Worm (Caenorhabditis elegans) whole organism, young adult: ENCODE measurements around the gene H41C03.3.

Source experiments
- B0336.3 ChIP-seq: fragments of 200-800 bp; sonication (Bioruptor generic); IDR thresholded peaks from 2 replicates; pipeline ENCODE4 v1.3.6; 2022; ENCODE audit warnings: missing genetic modification characterization, missing compliant biosample characterization
- C17E4.6 ChIP-seq: fragments of 200-800 bp; sonication (Bioruptor generic); IDR thresholded peaks from 2 replicates; pipeline ENCODE4 v1.3.6; 2022; ENCODE audit warnings: missing genetic modification reagents, missing genetic modification characterization, missing compliant biosample characterization
- D2030.7 ChIP-seq: fragments of 200-800 bp; sonication (Bioruptor generic); IDR thresholded peaks from 2 replicates; pipeline ENCODE4 v1.3.6; 2022; ENCODE audit warnings: missing genetic modification reagents, missing genetic modification characterization, missing compliant biosample characterization
- F33H1.4 ChIP-seq: fragments of 200-800 bp; sonication (Bioruptor generic); IDR thresholded peaks from 2 replicates; pipeline ENCODE4 v1.3.6; 2022; ENCODE audit warnings: missing genetic modification reagents, missing genetic modification characterization, missing compliant biosample characterization
- F55B11.4 ChIP-seq: sonication (generic microtip); optimal IDR thresholded peaks from 2 replicates; lab custom pipeline; 2016; ENCODE audit warnings: missing compliant biosample characterization, missing genetic modification characterization, borderline replicate concordance; ENCODE audit not compliant: insufficient read depth
- F57C9.4 ChIP-seq: sonication (generic microtip); optimal IDR thresholded peaks from 2 replicates; lab custom pipeline; 2017; ENCODE audit warnings: mild to moderate bottlenecking, missing genetic modification characterization, missing compliant biosample characterization
- K12H6.12 ChIP-seq: fragments of 200-800 bp; sonication (Bioruptor generic); optimal IDR thresholded peaks from 2 replicates; lab custom pipeline; 2018; ENCODE audit warnings: mild to moderate bottlenecking, missing genetic modification characterization, missing compliant biosample characterization
- Y95B8A.8 ChIP-seq: fragments of 200-800 bp; sonication (Bioruptor generic); IDR thresholded peaks from 2 replicates; pipeline ENCODE4 v1.3.6; 2022; ENCODE audit warnings: missing genetic modification reagents, missing genetic modification characterization, missing compliant biosample characterization
- ZK185.1 ChIP-seq: sonication (generic microtip); optimal IDR thresholded peaks from 2 replicates; lab custom pipeline; 2016; ENCODE audit warnings: mild to moderate bottlenecking, missing genetic modification characterization, missing compliant biosample characterization; ENCODE audit not compliant: poor library complexity, severe bottlenecking
- aptf-2 ChIP-seq: fragments of 200-800 bp; sonication (Bioruptor generic); conservative IDR thresholded peaks from 2 replicates; pipeline ENCODE4 v1.3.6; 2022; ENCODE audit warnings: missing genetic modification reagents, missing genetic modification characterization, missing compliant biosample characterization
- attf-5 ChIP-seq: fragments of 200-800 bp; sonication (Bioruptor generic); optimal IDR thresholded peaks from 2 replicates; lab custom pipeline; 2018; ENCODE audit warnings: mild to moderate bottlenecking, missing genetic modification characterization, missing compliant biosample characterization
- attf-6 ChIP-seq: fragments of 200-800 bp; sonication (Bioruptor generic); IDR thresholded peaks from 2 replicates; pipeline ENCODE4 v1.3.6; 2022; ENCODE audit warnings: missing genetic modification reagents, missing genetic modification characterization, missing compliant biosample characterization
- bed-2 ChIP-seq: fragments of 200-800 bp; sonication (Bioruptor generic); IDR thresholded peaks from 2 replicates; pipeline ENCODE4 v1.3.6; 2022; ENCODE audit warnings: missing genetic modification reagents, missing genetic modification characterization, missing compliant biosample characterization
- ceh-100 ChIP-seq: fragments of 200-800 bp; sonication (Bioruptor generic); IDR thresholded peaks from 2 replicates; pipeline ENCODE4 v1.3.6; 2022; ENCODE audit warnings: missing genetic modification reagents, missing genetic modification characterization, missing compliant biosample characterization
- ceh-27 ChIP-seq: fragments of 200-800 bp; sonication (Bioruptor generic); optimal IDR thresholded peaks from 2 replicates; lab custom pipeline; 2018; ENCODE audit warnings: mild to moderate bottlenecking, missing genetic modification characterization, moderate library complexity, missing compliant biosample characterization
- ceh-91 ChIP-seq: fragments of 200-800 bp; sonication (Bioruptor generic); IDR thresholded peaks from 2 replicates; pipeline ENCODE4 v1.3.6; 2022; ENCODE audit warnings: missing genetic modification reagents, missing genetic modification characterization, missing compliant biosample characterization
- dox-1 ChIP-seq: fragments of 200-800 bp; sonication (Bioruptor generic); IDR thresholded peaks from 2 replicates; pipeline ENCODE4 v1.3.6; 2022; ENCODE audit warnings: missing genetic modification reagents, missing genetic modification characterization, missing compliant biosample characterization
- egl-44 ChIP-seq: fragments of 200-800 bp; sonication (Bioruptor generic); IDR thresholded peaks from 2 replicates; pipeline ENCODE4 v1.3.6; 2022; ENCODE audit warnings: missing genetic modification reagents, missing genetic modification characterization, missing compliant biosample characterization
- fkh-3 ChIP-seq: sonication (generic microtip); optimal IDR thresholded peaks from 2 replicates; lab custom pipeline; 2016; ENCODE audit warnings: mild to moderate bottlenecking, missing genetic modification characterization, missing compliant biosample characterization
- him-1 ChIP-seq: sonication (generic microtip); optimal IDR thresholded peaks from 2 replicates; lab custom pipeline; 2016; ENCODE audit warnings: missing genotype, missing genetic modification reagents, missing genetic modification characterization, missing compliant biosample characterization
- hmg-1.2 ChIP-seq: fragments of 200-800 bp; sonication (Bioruptor generic); IDR thresholded peaks from 2 replicates; pipeline ENCODE4 v1.3.6; 2022; ENCODE audit warnings: missing genetic modification reagents, missing genetic modification characterization, missing compliant biosample characterization
- hsf-1 ChIP-seq: fragments of 200-800 bp; sonication (Bioruptor generic); IDR thresholded peaks from 2 replicates; pipeline ENCODE4 v1.3.6; 2022; ENCODE audit warnings: missing genetic modification reagents, missing genetic modification characterization, missing compliant biosample characterization
- let-526 ChIP-seq: fragments of 200-800 bp; sonication (Bioruptor generic); IDR thresholded peaks from 2 replicates; pipeline ENCODE4 v1.3.6; 2022; ENCODE audit warnings: missing genetic modification reagents, missing genetic modification characterization, missing compliant biosample characterization
- lin-26 ChIP-seq: fragments of 200-800 bp; sonication (Bioruptor generic); IDR thresholded peaks from 2 replicates; pipeline ENCODE4 v1.3.6; 2022; ENCODE audit warnings: missing genetic modification reagents, missing genetic modification characterization, missing compliant biosample characterization
- lin-54 ChIP-seq: fragments of 200-800 bp; sonication (Bioruptor generic); optimal IDR thresholded peaks from 2 replicates; lab custom pipeline; 2018; ENCODE audit warnings: mild to moderate bottlenecking, missing genetic modification characterization, missing compliant biosample characterization
- lsl-1 ChIP-seq: fragments of 200-800 bp; sonication (Bioruptor generic); optimal IDR thresholded peaks from 2 replicates; lab custom pipeline; 2018; ENCODE audit warnings: mild to moderate bottlenecking, missing genetic modification characterization, moderate library complexity, missing compliant biosample characterization
- madf-6 ChIP-seq: fragments of 200-800 bp; sonication (Bioruptor generic); IDR thresholded peaks from 2 replicates; pipeline ENCODE4 v1.3.6; 2022; ENCODE audit warnings: missing genetic modification reagents, missing genetic modification characterization, missing compliant biosample characterization
- madf-8 ChIP-seq: fragments of 200-800 bp; sonication (Bioruptor generic); conservative IDR thresholded peaks from 2 replicates; pipeline ENCODE4 v1.3.6; 2022; ENCODE audit warnings: missing genetic modification reagents, missing genetic modification characterization, missing compliant biosample characterization
- mcd-1 ChIP-seq: fragments of 200-800 bp; sonication (Bioruptor generic); IDR thresholded peaks from 2 replicates; pipeline ENCODE4 v1.3.6; 2022; ENCODE audit warnings: missing genetic modification reagents, missing genetic modification characterization, missing compliant biosample characterization
- nfyb-1 ChIP-seq: fragments of 200-800 bp; sonication (Bioruptor generic); IDR thresholded peaks from 2 replicates; pipeline ENCODE4 v1.3.6; 2022; ENCODE audit warnings: missing genetic modification reagents, missing genetic modification characterization, missing compliant biosample characterization
- pbrm-1 ChIP-seq: fragments of 200-800 bp; sonication (Bioruptor generic); IDR thresholded peaks from 2 replicates; pipeline ENCODE4 v1.3.6; 2022; ENCODE audit warnings: missing genetic modification reagents, missing genetic modification characterization, missing compliant biosample characterization
- rcor-1 ChIP-seq: fragments of 200-800 bp; sonication (Bioruptor generic); IDR thresholded peaks from 2 replicates; pipeline ENCODE4 v1.3.6; 2022; ENCODE audit warnings: missing genetic modification reagents, missing genetic modification characterization, missing compliant biosample characterization
- rpc-1 ChIP-seq, 2 experiments: fragments of 150-350 bp in 1 of 2; sonication (generic microtip) in 1 of 2; optimal IDR thresholded peaks; 2 replicates each; lab custom pipeline; 2014 to 2018; ENCODE audit warnings: missing biosample characterization in 1 of 2, missing genetic modification characterization in 1 of 2, missing genetic modification reagents in 1 of 2, missing genotype in 1 of 2
- sptf-2 ChIP-seq: fragments of 200-800 bp; sonication (Bioruptor generic); optimal IDR thresholded peaks from 2 replicates; lab custom pipeline; 2018; ENCODE audit warnings: mild to moderate bottlenecking, missing genetic modification characterization, missing compliant biosample characterization
- tbp1 ChIP-seq: fragments of 200-800 bp; sonication (Bioruptor generic); optimal IDR thresholded peaks from 2 replicates; lab custom pipeline; 2018; ENCODE audit warnings: mild to moderate bottlenecking, missing genetic modification characterization, missing compliant biosample characterization
- unc-130 ChIP-seq: sonication (generic microtip); optimal IDR thresholded peaks from 2 replicates; lab custom pipeline; 2016; ENCODE audit warnings: missing genetic modification reagents, missing genetic modification characterization, missing compliant biosample characterization
- unc-62 ChIP-seq: fragments of 150-350 bp; optimal IDR thresholded peaks from 2 replicates; lab custom pipeline; 2014; ENCODE audit warnings: missing biosample characterization, missing genetic modification reagents, missing genetic modification characterization
- ztf-28 ChIP-seq: fragments of 200-800 bp; sonication (Bioruptor generic); IDR thresholded peaks from 2 replicates; pipeline ENCODE4 v1.3.6; 2022; ENCODE audit warnings: missing genetic modification reagents, missing genetic modification characterization, missing compliant biosample characterization
- ztf-6 ChIP-seq: fragments of 200-800 bp; sonication (Bioruptor generic); IDR thresholded peaks from 2 replicates; pipeline ENCODE4 v1.3.6; 2022; ENCODE audit warnings: missing genetic modification reagents, missing genetic modification characterization, missing compliant biosample characterization

The H41C03.3 gene

ce11 chrII:5819655-5820054 is 25.9 kb upstream of the H41C03.3 start:
- TF ChIP-seq madf-8 (GFP tag; lab: Robert Waterston, UW) (peak; percentile 39; the same call in 1 of the 2 replicates), F57C9.4 (no peak), D2030.7 (GFP tag; lab: Robert Waterston, UW) (peak; percentile 51; the same call in 1 of the 2 replicates), attf-6 (0 out of 2 replicates have a peak, but pooled peaks have one; percentile 35), unc-62 (GFP tag; lab: Kevin White, UChicago) (no peak), nfyb-1 (GFP tag; lab: Robert Waterston, UW) (no peak), B0336.3 (GFP tag; lab: Robert Waterston, UW) (no peak), pbrm-1 (GFP tag; lab: Robert Waterston, UW) (0 out of 2 replicates have a peak, but pooled peaks have one; percentile 41), K12H6.12 (tag; lab: Kevin White, UChicago) (no peak), ztf-6 (0 out of 2 replicates have a peak, but pooled peaks have one; percentile 47), egl-44 (GFP tag; lab: Robert Waterston, UW) (no peak), ceh-27 (GFP tag; lab: Kevin White, UChicago) (peak; percentile 29), rpc-1 (optimal IDR thresholded peaks at IDR 0.05; lab: Kevin White, UChicago) (no peak), rpc-1 (tag; optimal IDR thresholded peaks at IDR 0.05; lab: Kevin White, UChicago) (no peak), mcd-1 (GFP tag; lab: Robert Waterston, UW) (peak; percentile 82), F33H1.4 (GFP tag; lab: Robert Waterston, UW) (peak; percentile 39; the same call in 1 of the 2 replicates), lin-26 (GFP tag; lab: Robert Waterston, UW) (no peak), let-526 (GFP tag; lab: Robert Waterston, UW) (0 out of 2 replicates have a peak, but pooled peaks have one; percentile 14), ceh-100 (GFP tag; lab: Robert Waterston, UW) (peak; percentile 69), sptf-2 (GFP tag; lab: Kevin White, UChicago) (no peak), attf-5 (GFP tag; lab: Kevin White, UChicago) (peak; percentile 31), unc-130 (GFP tag; lab: Kevin White, UChicago) (peak; percentile 9), fkh-3 (no peak), Y95B8A.8 (GFP tag; lab: Robert Waterston, UW) (0 out of 2 replicates have a peak, but pooled peaks have one; percentile 21), F55B11.4 (tag; lab: Kevin White, UChicago) (no peak), bed-2 (GFP tag; lab: Robert Waterston, UW) (0 out of 2 replicates have a peak, but pooled peaks have one; percentile 24), dox-1 (GFP tag; lab: Robert Waterston, UW) (peak; percentile 70), ZK185.1 (tag; lab: Kevin White, UChicago) (peak; percentile 34), hsf-1 (no peak), him-1 (tag; lab: Kevin White, UChicago) (peak; percentile 40), aptf-2 (GFP tag; lab: Robert Waterston, UW) (0 out of 2 replicates have a peak, but pooled peaks have one; percentile 26), ztf-28 (GFP tag; lab: Robert Waterston, UW) (0 out of 2 replicates have a peak, but pooled peaks have one; percentile 61), hmg-1.2 (GFP tag; lab: Robert Waterston, UW) (peak; percentile 21; the same call in 1 of the 2 replicates), ceh-91 (GFP tag; lab: Robert Waterston, UW) (0 out of 2 replicates have a peak, but pooled peaks have one; percentile 55), lin-54 (GFP tag; lab: Kevin White, UChicago) (peak; percentile 15), lsl-1 (GFP tag; lab: Kevin White, UChicago) (peak; percentile 58), C17E4.6 (GFP tag; lab: Robert Waterston, UW) (no peak), rcor-1 (GFP tag; lab: Robert Waterston, UW) (peak; percentile 68), madf-6 (GFP tag; lab: Robert Waterston, UW) (peak; percentile 53), tbp1 (GFP tag; lab: Kevin White, UChicago) (peak; percentile 20)
- TF ChIP-seq, all 124 proteins: peak for 26
